Fruit fly (Drosophila melanogaster) whole organism, prepupa: Measurements from ENCODE around the gene CG15336.

Source experiments
- CG10631 ChIP-seq: fragments of 200-800 bp; sonication (Bioruptor generic); optimal IDR thresholded peaks from 2 replicates; lab custom pipeline; 2016; ENCODE audit warnings: missing biosample characterization, missing genetic modification characterization
- CG10669 ChIP-seq: fragments of 200-800 bp; sonication (Bioruptor generic); optimal IDR thresholded peaks from 3 replicates; lab custom pipeline; 2018; ENCODE audit warnings: missing biosample characterization, mild to moderate bottlenecking, missing genetic modification characterization, moderate library complexity
- CG11762 ChIP-seq: fragments of 200-800 bp; sonication (Bioruptor generic); optimal IDR thresholded peaks from 3 replicates; lab custom pipeline; 2016; ENCODE audit warnings: missing biosample characterization, missing genetic modification characterization; ENCODE audit not compliant: insufficient read depth
- CG11902 ChIP-seq: fragments of 200-800 bp; sonication (Bioruptor generic); optimal IDR thresholded peaks from 3 replicates; lab custom pipeline; 2016; ENCODE audit warnings: missing biosample characterization, missing genetic modification characterization
- CG15336 ChIP-seq: fragments of 200-800 bp; sonication (Bioruptor generic); IDR thresholded peaks from 2 replicates; pipeline ENCODE4 v1.3.6; 2022; ENCODE audit warnings: missing biosample characterization, missing genetic modification characterization
- CG1621 ChIP-seq: fragments of 200-800 bp; sonication (Bioruptor generic); optimal IDR thresholded peaks from 3 replicates; lab custom pipeline; 2018; ENCODE audit warnings: missing biosample characterization, mild to moderate bottlenecking, missing genetic modification characterization
- CG3032 ChIP-seq: fragments of 200-800 bp; optimal IDR thresholded peaks from 2 replicates; lab custom pipeline; 2019; ENCODE audit warnings: missing biosample characterization, mild to moderate bottlenecking, missing genetic modification characterization, moderate library complexity
- CG31627 ChIP-seq: fragments of 200-800 bp; sonication (Bioruptor generic); optimal IDR thresholded peaks from 3 replicates; lab custom pipeline; 2016; ENCODE audit warnings: missing biosample characterization, missing genetic modification characterization
- CG32006 ChIP-seq: fragments of 200-800 bp; sonication (Bioruptor generic); optimal IDR thresholded peaks from 3 replicates; lab custom pipeline; 2017; ENCODE audit warnings: missing biosample characterization, mild to moderate bottlenecking, missing genetic modification characterization
- CG34406 ChIP-seq: fragments of 200-800 bp; sonication (Bioruptor generic); optimal IDR thresholded peaks from 3 replicates; lab custom pipeline; 2016; ENCODE audit warnings: missing biosample characterization, missing genetic modification characterization
- CG6163 ChIP-seq: fragments of 200-800 bp; sonication (Bioruptor generic); IDR thresholded peaks from 3 replicates; pipeline ENCODE4 v1.3.6; 2022; ENCODE audit warnings: missing biosample characterization, missing genetic modification characterization
- CG6792 ChIP-seq: fragments of 200-800 bp; sonication (Bioruptor generic); optimal IDR thresholded peaks from 3 replicates; lab custom pipeline; 2016; ENCODE audit warnings: missing biosample characterization, missing genetic modification characterization
- CG6808 ChIP-seq: fragments of 200-800 bp; sonication (Bioruptor generic); optimal IDR thresholded peaks from 3 replicates; lab custom pipeline; 2017; ENCODE audit warnings: missing biosample characterization, missing genetic modification characterization, mild to moderate bottlenecking, moderate library complexity, missing genetic modification reagents
- CG6854 ChIP-seq: fragments of 200-800 bp; sonication (Bioruptor generic); optimal IDR thresholded peaks from 2 replicates; lab custom pipeline; 2017; ENCODE audit warnings: missing biosample characterization, mild to moderate bottlenecking, missing genetic modification characterization
- CG7368 ChIP-seq: fragments of 200-800 bp; sonication (Bioruptor generic); optimal IDR thresholded peaks from 3 replicates; lab custom pipeline; 2016; ENCODE audit warnings: missing biosample characterization, missing genetic modification characterization
- CG8119 ChIP-seq: fragments of 200-800 bp; sonication (Bioruptor generic); IDR thresholded peaks from 3 replicates; pipeline ENCODE4 v1.3.6; 2022; ENCODE audit warnings: missing biosample characterization, missing genetic modification characterization
- CG8319 ChIP-seq: fragments of 200-800 bp; sonication (Bioruptor generic); optimal IDR thresholded peaks from 3 replicates; lab custom pipeline; 2016; ENCODE audit warnings: missing biosample characterization, missing genetic modification characterization
- CG8632 ChIP-seq: fragments of 200-800 bp; sonication (Bioruptor generic); optimal IDR thresholded peaks from 3 replicates; lab custom pipeline; 2016; ENCODE audit warnings: missing biosample characterization, missing genetic modification characterization
- Eip75B ChIP-seq: fragments of 200-800 bp; sonication (Bioruptor generic); optimal IDR thresholded peaks from 3 replicates; lab custom pipeline; 2016; ENCODE audit warnings: missing biosample characterization, missing genetic modification characterization
- Eip93F ChIP-seq: fragments of 200-800 bp; sonication (Bioruptor generic); optimal IDR thresholded peaks from 2 replicates; lab custom pipeline; 2016; ENCODE audit warnings: missing biosample characterization, mild to moderate bottlenecking, missing genetic modification characterization
- Ets21C ChIP-seq: fragments of 200-800 bp; sonication (Bioruptor generic); optimal IDR thresholded peaks from 3 replicates; lab custom pipeline; 2016; ENCODE audit warnings: missing biosample characterization, missing genetic modification characterization
- Ets96B ChIP-seq: fragments of 200-800 bp; optimal IDR thresholded peaks from 2 replicates; lab custom pipeline; 2019; ENCODE audit warnings: missing biosample characterization, mild to moderate bottlenecking, missing genetic modification characterization, moderate library complexity
- Gug ChIP-seq: fragments of 200-800 bp; sonication (Bioruptor generic); IDR thresholded peaks from 2 replicates; pipeline ENCODE4 v1.3.6; 2022; ENCODE audit warnings: missing biosample characterization, missing genetic modification characterization
- Hr38 ChIP-seq: sonication (Bioruptor generic); optimal IDR thresholded peaks from 2 replicates; lab custom pipeline; 2016; ENCODE audit warnings: missing biosample characterization, missing genetic modification characterization
- Hr39 ChIP-seq: fragments of 200-800 bp; sonication (Bioruptor generic); optimal IDR thresholded peaks from 2 replicates; lab custom pipeline; 2016; ENCODE audit warnings: missing biosample characterization, missing genetic modification characterization
- Lpt ChIP-seq: fragments of 200-800 bp; sonication (Bioruptor generic); optimal IDR thresholded peaks from 3 replicates; lab custom pipeline; 2016; ENCODE audit warnings: missing biosample characterization, missing genetic modification characterization
- Met ChIP-seq: fragments of 200-800 bp; sonication (Bioruptor generic); optimal IDR thresholded peaks from 3 replicates; lab custom pipeline; 2016; ENCODE audit warnings: missing biosample characterization, missing genetic modification characterization
- OdsH ChIP-seq: fragments of 200-800 bp; sonication (Bioruptor generic); optimal IDR thresholded peaks from 3 replicates; lab custom pipeline; 2016; ENCODE audit warnings: missing biosample characterization, missing genetic modification characterization
- Smox ChIP-seq: fragments of 200-800 bp; sonication (Bioruptor generic); optimal IDR thresholded peaks from 3 replicates; lab custom pipeline; 2016; ENCODE audit warnings: missing biosample characterization, missing genetic modification characterization
- Sox102F ChIP-seq: fragments of 200-800 bp; sonication (Bioruptor generic); optimal IDR thresholded peaks from 2 replicates; lab custom pipeline; 2016; ENCODE audit warnings: missing biosample characterization, mild to moderate bottlenecking, missing genetic modification characterization
- Sox14 ChIP-seq: fragments of 200-800 bp; sonication (Bioruptor generic); optimal IDR thresholded peaks from 3 replicates; lab custom pipeline; 2016; ENCODE audit warnings: missing biosample characterization, missing genetic modification characterization
- Sox15 ChIP-seq: fragments of 200-800 bp; sonication (Bioruptor generic); optimal IDR thresholded peaks from 3 replicates; lab custom pipeline; 2016; ENCODE audit warnings: missing biosample characterization, missing genetic modification characterization
- achi ChIP-seq: fragments of 200-800 bp; sonication (Bioruptor generic); optimal IDR thresholded peaks from 3 replicates; lab custom pipeline; 2016; ENCODE audit warnings: missing biosample characterization, missing genetic modification characterization
- acj6 ChIP-seq: fragments of 200-800 bp; sonication (Bioruptor generic); optimal IDR thresholded peaks from 3 replicates; lab custom pipeline; 2016; ENCODE audit warnings: missing biosample characterization, missing genetic modification characterization
- cyc ChIP-seq: fragments of 200-800 bp; sonication (Bioruptor generic); optimal IDR thresholded peaks from 3 replicates; lab custom pipeline; 2016; ENCODE audit warnings: missing biosample characterization, missing genetic modification characterization
- eg ChIP-seq: fragments of 200-800 bp; sonication (Bioruptor generic); IDR thresholded peaks from 3 replicates; pipeline ENCODE4 v1.3.6; 2022; ENCODE audit warnings: missing biosample characterization, missing genetic modification characterization
- esn ChIP-seq: fragments of 200-800 bp; sonication (Bioruptor generic); optimal IDR thresholded peaks from 2 replicates; lab custom pipeline; 2016; ENCODE audit warnings: missing biosample characterization, mild to moderate bottlenecking, missing genetic modification characterization, moderate library complexity
- fd59A ChIP-seq: fragments of 200-800 bp; sonication (Bioruptor generic); optimal IDR thresholded peaks from 2 replicates; lab custom pipeline; 2017; ENCODE audit warnings: missing biosample characterization, mild to moderate bottlenecking, missing genetic modification characterization, missing genetic modification reagents
- fd85E ChIP-seq: fragments of 200-800 bp; sonication (Bioruptor generic); optimal IDR thresholded peaks from 3 replicates; lab custom pipeline; 2016; ENCODE audit warnings: missing biosample characterization, missing genetic modification characterization
- net ChIP-seq: fragments of 200-800 bp; sonication (Bioruptor generic); optimal IDR thresholded peaks from 3 replicates; lab custom pipeline; 2016; ENCODE audit warnings: missing biosample characterization, missing genetic modification characterization
- pdm3 ChIP-seq: fragments of 200-800 bp; sonication (Bioruptor generic); optimal IDR thresholded peaks from 3 replicates; lab custom pipeline; 2016; ENCODE audit warnings: missing biosample characterization, missing genetic modification characterization
- salr ChIP-seq, 2 experiments: fragments of 200-800 bp; sonication (Bioruptor generic); optimal IDR thresholded peaks; 3 replicates each; lab custom pipeline; 2016 to 2018; ENCODE audit warnings: missing biosample characterization in 2 of 2, missing genetic modification characterization in 2 of 2, mild to moderate bottlenecking in 1 of 2
- spab ChIP-seq: fragments of 200-800 bp; sonication (Bioruptor generic); optimal IDR thresholded peaks from 2 replicates; lab custom pipeline; 2017; ENCODE audit warnings: missing biosample characterization, mild to moderate bottlenecking, missing genetic modification characterization, missing genetic modification reagents
- ss ChIP-seq, 2 experiments: fragments of 200-800 bp; sonication (Bioruptor generic); optimal IDR thresholded peaks; 2 replicates in 1 of 2; 3 replicates in 1 of 2; lab custom pipeline; 2017 to 2018; ENCODE audit warnings: mild to moderate bottlenecking in 2 of 2, missing biosample characterization in 2 of 2, missing genetic modification characterization in 2 of 2, moderate library complexity in 1 of 2
- svp ChIP-seq: fragments of 200-800 bp; sonication (Bioruptor generic); peaks from one replicate; lab custom pipeline; 2016; ENCODE audit warnings: missing biosample characterization, missing genetic modification characterization
- topi ChIP-seq: fragments of 200-800 bp; sonication (Bioruptor generic); optimal IDR thresholded peaks from 3 replicates; lab custom pipeline; 2016; ENCODE audit warnings: missing biosample characterization, missing genetic modification characterization
- vri ChIP-seq: fragments of 200-800 bp; sonication (Bioruptor generic); optimal IDR thresholded peaks from 3 replicates; lab custom pipeline; 2016; ENCODE audit warnings: missing biosample characterization, mild to moderate bottlenecking, missing genetic modification characterization

Gene CG15336

dm6 chrX:8140707-8141106 is 7.0 kb upstream of the CG15336 start:
- TF ChIP-seq Sox102F (GFP tag; lab: Kevin White, UChicago) (no peak), pdm3 (no peak), Gug (no peak), fd85E (GFP tag; lab: Kevin White, UChicago) (no peak), acj6 (GFP tag; lab: Kevin White, UChicago) (no peak), OdsH (GFP tag; lab: Kevin White, UChicago) (no peak), vri (GFP tag; lab: Kevin White, UChicago) (no peak), Eip93F (GFP tag; lab: Kevin White, UChicago) (no peak), topi (no peak), esn (GFP tag; lab: Kevin White, UChicago) (no peak), CG10631 (GFP tag; lab: Kevin White, UChicago) (no peak), CG11762 (no peak), CG8632 (GFP tag; lab: Kevin White, UChicago) (no peak), achi (GFP tag; lab: Kevin White, UChicago) (no peak), CG7368 (GFP tag; lab: Kevin White, UChicago) (no peak), spab (GFP tag; lab: Kevin White, UChicago) (no peak), Hr39 (no peak), Sox14 (GFP tag; lab: Kevin White, UChicago) (no peak)
- TF ChIP-seq, all 60 proteins: peak for 0

- no peak for TF ChIP-seq cyc
- no peak for TF ChIP-seq fd85E (GFP tag; lab: Kevin White, UChicago)
- TF ChIP-seq eg (GFP tag; lab: Robert Waterston, UW) = peak; percentile 57
- no peak for TF ChIP-seq Hr38 (GFP tag; lab: Kevin White, UChicago)
- no peak for TF ChIP-seq Smox (GFP tag; lab: Kevin White, UChicago)
- TF ChIP-seq CG11902 (GFP tag; lab: Kevin White, UChicago) = no peak
- TF ChIP-seq Sox15 = no peak
- peak; percentile 20 for TF ChIP-seq CG6792 (GFP tag; lab: Kevin White, UChicago)
- TF ChIP-seq Ets96B (tag; lab: Kevin White, UChicago) = peak; percentile 28
- peak; percentile 3 for TF ChIP-seq CG3032 (tag; lab: Kevin White, UChicago)
- TF ChIP-seq Lpt (GFP tag; lab: Kevin White, UChicago) = no peak
- TF ChIP-seq Eip93F (GFP tag; lab: Kevin White, UChicago) = peak; percentile 0
- peak; percentile 54 for TF ChIP-seq vri (GFP tag; lab: Kevin White, UChicago)
- TF ChIP-seq CG6854 (GFP tag; lab: Kevin White, UChicago) = peak; percentile 38
- TF ChIP-seq CG34406 (GFP tag; lab: Kevin White, UChicago) = peak; percentile 6
- TF ChIP-seq Hr39 = peak; percentile 21
- peak; percentile 52 to 70 for TF ChIP-seq ss (GFP tag; optimal IDR thresholded peaks at IDR 0.05; lab: Kevin White, UChicago)
- TF ChIP-seq CG8319 (GFP tag; lab: Kevin White, UChicago) = no peak
- TF ChIP-seq Eip75B = peak; percentile 38
- TF ChIP-seq CG15336 (GFP tag; lab: Robert Waterston, UW) = no peak
- TF ChIP-seq spab (GFP tag; lab: Kevin White, UChicago) = no peak
- TF ChIP-seq acj6 (GFP tag; lab: Kevin White, UChicago) = no peak
- peak; percentile 47 for TF ChIP-seq net (GFP tag; lab: Kevin White, UChicago)
- TF ChIP-seq Ets21C = no peak
- TF ChIP-seq esn (GFP tag; lab: Kevin White, UChicago) = peak; percentile 47
- no peak for TF ChIP-seq CG10669
- peak; percentile 57; the same call in 1 of the 3 replicates for TF ChIP-seq CG6163 (GFP tag; lab: Robert Waterston, UW)
- no peak for TF ChIP-seq CG31627 (GFP tag; lab: Kevin White, UChicago)
- peak; percentile 83 for TF ChIP-seq svp (GFP tag; lab: Kevin White, UChicago)
- peak in 1 of 2 experiments; percentile 9 for TF ChIP-seq salr (GFP tag; optimal IDR thresholded peaks at IDR 0.05; lab: Kevin White, UChicago)
- 0 out of 3 replicates have a peak, but pooled peaks have one; percentile 41 for TF ChIP-seq CG8119
- peak; percentile 12 for TF ChIP-seq CG32006 (GFP tag; lab: Kevin White, UChicago)
- no peak for TF ChIP-seq CG10631 (GFP tag; lab: Kevin White, UChicago)
- peak; percentile 47 for TF ChIP-seq CG6808 (GFP tag; lab: Kevin White, UChicago)
- TF ChIP-seq achi (GFP tag; lab: Kevin White, UChicago) = no peak
- peak; percentile 24 for TF ChIP-seq Met
- TF ChIP-seq CG8632 (GFP tag; lab: Kevin White, UChicago) = peak; percentile 17
- peak; percentile 30 for TF ChIP-seq topi
- TF ChIP-seq CG7368 (GFP tag; lab: Kevin White, UChicago) = peak; percentile 19
- peak; percentile 85 for TF ChIP-seq CG1621 (tag; lab: Kevin White, UChicago)
- no peak for TF ChIP-seq fd59A (GFP tag; lab: Kevin White, UChicago)
- TF ChIP-seq Sox102F (GFP tag; lab: Kevin White, UChicago) = no peak
Observed at dm6 chrX:8141353-8142066, 6.2 kb upstream of the CG15336 start.
